Fruit fly (Drosophila melanogaster): Measurements from ENCODE around the gene Cox17.

Gene Cox17

dm6 chrX:15084580-15085138, at the start of gene Cox17:
Gene Cox17, minus strand, starts transcription at chrX:15084699.
- peak; percentile 3 for TF ChIP-seq CG32264 (GFP tag; optimal IDR thresholded peaks at IDR 0.05)
- peak; percentile 20 for TF ChIP-seq sage (GFP tag; optimal IDR thresholded peaks at IDR 0.05)
- TF ChIP-seq psq (GFP tag; optimal IDR thresholded peaks at IDR 0.05) = peak; percentile 75
- peak; percentile 70 for TF ChIP-seq dsf (GFP tag; optimal IDR thresholded peaks at IDR 0.05; ENCODE audit: borderline replicate concordance)
- TF ChIP-seq Dfd (GFP tag; optimal IDR thresholded peaks at IDR 0.05) = peak; percentile 7
- peak; percentile 76 for TF ChIP-seq rgr (GFP tag; optimal IDR thresholded peaks at IDR 0.05)
- no peak for TF ChIP-seq usp (GFP tag; optimal IDR thresholded peaks at IDR 0.05)
- peak; percentile 57 for TF ChIP-seq Myc (optimal IDR thresholded peaks at IDR 0.05)
- no peak for TF ChIP-seq Hr78 (GFP tag; optimal IDR thresholded peaks at IDR 0.05)
- TF ChIP-seq woc (GFP tag; optimal IDR thresholded peaks at IDR 0.05) = peak; percentile 83
- peak; percentile 47 for TF ChIP-seq Hr83 (GFP tag; optimal IDR thresholded peaks at IDR 0.05; ENCODE audit: poor library complexity, severe bottlenecking)
- no peak for TF ChIP-seq pan (optimal IDR thresholded peaks at IDR 0.05)
- peak; percentile 74 for TF ChIP-seq brk (GFP tag; optimal IDR thresholded peaks at IDR 0.05)
- TF ChIP-seq HLH106 (tag; optimal IDR thresholded peaks at IDR 0.05) = peak; percentile 85
- peak; percentile 73 for TF ChIP-seq Hnf4 (GFP tag; optimal IDR thresholded peaks at IDR 0.05)
- peak; percentile 77 for TF ChIP-seq Jra (GFP tag; optimal IDR thresholded peaks at IDR 0.05)
- TF ChIP-seq Mio (GFP tag; optimal IDR thresholded peaks at IDR 0.05) = no peak
- TF ChIP-seq h (GFP tag; optimal IDR thresholded peaks at IDR 0.05) = peak; percentile 84
- TF ChIP-seq sv (GFP tag; optimal IDR thresholded peaks at IDR 0.05) = peak; percentile 81
- peak; percentile 75 for TF ChIP-seq dmrt93B (GFP tag; optimal IDR thresholded peaks at IDR 0.05)
- peak; percentile 73 for TF ChIP-seq OdsH (GFP tag; optimal IDR thresholded peaks at IDR 0.05)
- peak in 1 of 2 experiments; percentile 86 for TF ChIP-seq foxo (GFP tag; optimal IDR thresholded peaks at IDR 0.05)
- TF ChIP-seq lola (GFP tag; optimal IDR thresholded peaks at IDR 0.05) = no peak
- no peak for TF ChIP-seq dl (GFP tag; optimal IDR thresholded peaks at IDR 0.05; ENCODE audit: insufficient read depth in 1 of 2, partially characterized antibody in 2 of 2)
- TF ChIP-seq Vsx2 (GFP tag; optimal IDR thresholded peaks at IDR 0.05; ENCODE audit: partially characterized antibody) = no peak
- peak; percentile 31 for TF ChIP-seq GATAd (GFP tag; optimal IDR thresholded peaks at IDR 0.05)
- no peak for TF ChIP-seq Abd-B (GFP tag; optimal IDR thresholded peaks at IDR 0.05)
- peak; percentile 82 for TF ChIP-seq tai (GFP tag; optimal IDR thresholded peaks at IDR 0.05)
- TF ChIP-seq br (GFP tag; optimal IDR thresholded peaks at IDR 0.05) = peak; percentile 70
- peak; percentile 83 for TF ChIP-seq fru (GFP tag; optimal IDR thresholded peaks at IDR 0.05)
- TF ChIP-seq N (GFP tag; optimal IDR thresholded peaks at IDR 0.05) = no peak
- TF ChIP-seq CrebA (GFP tag; optimal IDR thresholded peaks at IDR 0.05; ENCODE audit: borderline replicate concordance) = no peak
- TF ChIP-seq CG9705 (GFP tag; optimal IDR thresholded peaks at IDR 0.05) = peak; percentile 70
- TF ChIP-seq jim (GFP tag; optimal IDR thresholded peaks at IDR 0.05) = no peak
- peak; percentile 75 for TF ChIP-seq ey (GFP tag; optimal IDR thresholded peaks at IDR 0.05)
- TF ChIP-seq Dif (GFP tag; optimal IDR thresholded peaks at IDR 0.05; ENCODE audit: partially characterized antibody) = no peak
- no peak for TF ChIP-seq Rel (GFP tag; optimal IDR thresholded peaks at IDR 0.05)
- TF ChIP-seq Rel (tag; optimal IDR thresholded peaks at IDR 0.05) = peak; percentile 51
- peak; percentile 81 for TF ChIP-seq Sp1 (GFP tag; optimal IDR thresholded peaks at IDR 0.05)

dm6 chrX:15132065-15132464, 47.6 kb upstream of the Cox17 start:
- TF ChIP-seq Hnf4 (GFP tag; optimal IDR thresholded peaks at IDR 0.05) (no peak), h (GFP tag; optimal IDR thresholded peaks at IDR 0.05) (no peak), HLH106 (tag; optimal IDR thresholded peaks at IDR 0.05) (no peak), br (GFP tag; optimal IDR thresholded peaks at IDR 0.05) (no peak), CG32264 (GFP tag; optimal IDR thresholded peaks at IDR 0.05) (no peak), jim (GFP tag; optimal IDR thresholded peaks at IDR 0.05) (no peak), dl (GFP tag; optimal IDR thresholded peaks at IDR 0.05; ENCODE audit: insufficient read depth in 1 of 2, partially characterized antibody in 2 of 2) (no peak), Rel (GFP tag; optimal IDR thresholded peaks at IDR 0.05) (no peak), Rel (tag; optimal IDR thresholded peaks at IDR 0.05) (no peak), pan (optimal IDR thresholded peaks at IDR 0.05) (no peak), usp (GFP tag; optimal IDR thresholded peaks at IDR 0.05) (no peak), dmrt93B (GFP tag; optimal IDR thresholded peaks at IDR 0.05) (no peak), lola (GFP tag; optimal IDR thresholded peaks at IDR 0.05) (no peak), Sp1 (GFP tag; optimal IDR thresholded peaks at IDR 0.05) (no peak), GATAd (GFP tag; optimal IDR thresholded peaks at IDR 0.05) (no peak), Dif (GFP tag; optimal IDR thresholded peaks at IDR 0.05; ENCODE audit: partially characterized antibody) (no peak), Myc (optimal IDR thresholded peaks at IDR 0.05) (no peak)
